Worm (Caenorhabditis elegans) whole organism, L1 larva: Measurements from ENCODE around the gene F09B12.7.

Experiments
- C34B4.2 ChIP-seq: sonication (generic microtip); optimal IDR thresholded peaks from 2 replicates; lab custom pipeline; 2017; ENCODE audit warnings: mild to moderate bottlenecking, missing genetic modification characterization, missing compliant biosample characterization
- F16B12.6 ChIP-seq: fragments of 150-350 bp; optimal IDR thresholded peaks from 2 replicates; lab custom pipeline; 2014; ENCODE audit warnings: missing biosample characterization, missing genetic modification characterization
- Y116A8C.19 ChIP-seq: sonication (generic microtip); optimal IDR thresholded peaks from 2 replicates; lab custom pipeline; 2016; ENCODE audit warnings: missing compliant biosample characterization, missing genetic modification characterization, borderline replicate concordance
- ama-1 ChIP-seq: fragments of 150-350 bp; optimal IDR thresholded peaks from 2 replicates; lab custom pipeline; 2014
- blmp-1 ChIP-seq: fragments of 150-350 bp; optimal IDR thresholded peaks from 2 replicates; lab custom pipeline; 2014; ENCODE audit warnings: missing biosample characterization, missing genetic modification characterization
- ceh-63 ChIP-seq: fragments of 200-800 bp; sonication (Bioruptor generic); optimal IDR thresholded peaks from 2 replicates; lab custom pipeline; 2018; ENCODE audit warnings: mild to moderate bottlenecking, missing genetic modification characterization, missing compliant biosample characterization
- ceh-8 ChIP-seq: fragments of 200-800 bp; sonication (Bioruptor generic); optimal IDR thresholded peaks from 2 replicates; lab custom pipeline; 2018; ENCODE audit warnings: mild to moderate bottlenecking, missing genetic modification characterization, moderate library complexity, missing compliant biosample characterization
- ceh-82 ChIP-seq, 3 experiments: fragments of 150-350 bp in 1 of 3; sonication (generic microtip) in 2 of 3; optimal IDR thresholded peaks; 2 replicates each; lab custom pipeline; 2014 to 2017; ENCODE audit warnings: missing biosample characterization in 3 of 3, missing genetic modification characterization in 3 of 3
- ceh-88 ChIP-seq: fragments of 200-800 bp; sonication (Bioruptor generic); IDR thresholded peaks from 2 replicates; pipeline ENCODE4 v1.3.6; 2022; ENCODE audit warnings: missing genetic modification characterization, missing compliant biosample characterization
- ces-1 ChIP-seq: fragments of 150-350 bp; optimal IDR thresholded peaks from 2 replicates; lab custom pipeline; 2014; ENCODE audit warnings: missing biosample characterization, missing genetic modification reagents, missing genetic modification characterization
- dpl-1 ChIP-seq, 3 experiments: fragments of 150-350 bp in 2 of 3; sonication (generic microtip) in 1 of 3; optimal IDR thresholded peaks; 2 replicates each; lab custom pipeline; 2014 to 2017; ENCODE audit warnings: missing biosample characterization in 3 of 3, missing genetic modification characterization in 3 of 3, missing genetic modification reagents in 3 of 3
- efl-1 ChIP-seq, 4 experiments: fragments of 150-350 bp; optimal IDR thresholded peaks in 3 of 4; peaks in 1 of 4; 1 replicate in 1 of 4; 2 replicates in 3 of 4; lab custom pipeline; 2014; ENCODE audit warnings: missing biosample characterization in 2 of 4, missing genetic modification characterization in 2 of 4, missing genetic modification reagents in 2 of 4
- efl-3 ChIP-seq: fragments of 200-800 bp; sonication (Bioruptor generic); optimal IDR thresholded peaks from 2 replicates; lab custom pipeline; 2018; ENCODE audit warnings: mild to moderate bottlenecking, missing genetic modification characterization, missing compliant biosample characterization
- egl-13 ChIP-seq: sonication (generic microtip); optimal IDR thresholded peaks from 2 replicates; lab custom pipeline; 2016; ENCODE audit warnings: missing genotype, missing genetic modification reagents, missing genetic modification characterization, missing compliant biosample characterization
- ets-5 ChIP-seq: fragments of 200-800 bp; sonication (Bioruptor generic); IDR thresholded peaks from 2 replicates; pipeline ENCODE4 v1.3.6; 2022; ENCODE audit warnings: missing genetic modification characterization, missing compliant biosample characterization
- fkh-10 ChIP-seq: sonication (generic microtip); optimal IDR thresholded peaks from 2 replicates; lab custom pipeline; 2017; ENCODE audit warnings: missing biosample characterization, missing genetic modification reagents, missing genetic modification characterization
- fkh-8 ChIP-seq: sonication (generic microtip); optimal IDR thresholded peaks from 2 replicates; lab custom pipeline; 2016; ENCODE audit warnings: mild to moderate bottlenecking, missing genetic modification characterization, missing compliant biosample characterization
- fos-1 ChIP-seq: fragments of 150-350 bp; optimal IDR thresholded peaks from 2 replicates; lab custom pipeline; 2014; ENCODE audit warnings: missing biosample characterization, missing genetic modification characterization
- hlh-4 ChIP-seq: sonication (generic microtip); optimal IDR thresholded peaks from 2 replicates; lab custom pipeline; 2016; ENCODE audit warnings: mild to moderate bottlenecking, missing genetic modification characterization, missing compliant biosample characterization
- hpl-2 ChIP-seq: fragments of 150-350 bp; optimal IDR thresholded peaks from 2 replicates; lab custom pipeline; 2014; ENCODE audit warnings: missing biosample characterization, missing genetic modification reagents, missing genetic modification characterization
- irx-1 ChIP-seq: sonication (generic microtip); optimal IDR thresholded peaks from 2 replicates; lab custom pipeline; 2016; ENCODE audit warnings: missing genetic modification characterization, missing compliant biosample characterization
- isw-1 ChIP-seq: fragments of 200-800 bp; sonication (Bioruptor generic); IDR thresholded peaks from 2 replicates; pipeline ENCODE4 v1.3.6; 2022; ENCODE audit warnings: missing genetic modification characterization, missing compliant biosample characterization
- jun-1 ChIP-seq: fragments of 150-350 bp; optimal IDR thresholded peaks from 2 replicates; lab custom pipeline; 2014; ENCODE audit warnings: missing biosample characterization, missing genetic modification reagents, missing genetic modification characterization
- lin-13 ChIP-seq: fragments of 150-350 bp; optimal IDR thresholded peaks from 2 replicates; lab custom pipeline; 2014; ENCODE audit warnings: missing biosample characterization, missing genetic modification reagents, missing genetic modification characterization
- lin-15B ChIP-seq: fragments of 150-350 bp; sonication (generic microtip); optimal IDR thresholded peaks from 3 replicates; lab custom pipeline; 2014; ENCODE audit warnings: missing biosample characterization, missing genetic modification characterization
- lin-39 ChIP-seq: fragments of 150-350 bp; optimal IDR thresholded peaks from 2 replicates; lab custom pipeline; 2014; ENCODE audit warnings: missing biosample characterization, missing genetic modification reagents, missing genetic modification characterization
- lsy-2 ChIP-seq, 2 experiments: fragments of 150-350 bp; optimal IDR thresholded peaks; 2 replicates each; lab custom pipeline; 2014; ENCODE audit warnings: missing biosample characterization in 2 of 2, missing genetic modification characterization in 2 of 2
- mab-9 ChIP-seq: fragments of 200-800 bp; sonication (Bioruptor generic); IDR thresholded peaks from 2 replicates; pipeline ENCODE4 v1.3.6; 2022; ENCODE audit warnings: missing genetic modification reagents, missing genetic modification characterization, missing compliant biosample characterization
- mep-1 ChIP-seq: fragments of 150-350 bp; optimal IDR thresholded peaks from 2 replicates; lab custom pipeline; 2014; ENCODE audit warnings: missing biosample characterization, missing genetic modification characterization
- nhr-11 ChIP-seq: fragments of 150-350 bp; optimal IDR thresholded peaks from 2 replicates; lab custom pipeline; 2014; ENCODE audit warnings: missing biosample characterization, missing genetic modification characterization
- nhr-19 ChIP-seq: fragments of 200-800 bp; sonication (Bioruptor generic); conservative IDR thresholded peaks from 2 replicates; pipeline ENCODE4 v1.3.6; 2022; ENCODE audit warnings: missing genetic modification characterization, missing compliant biosample characterization
- nhr-47 ChIP-seq: sonication (generic microtip); optimal IDR thresholded peaks from 2 replicates; lab custom pipeline; 2016; ENCODE audit warnings: mild to moderate bottlenecking, missing genetic modification characterization, moderate library complexity, missing compliant biosample characterization
- nhr-76 ChIP-seq: sonication (generic microtip); optimal IDR thresholded peaks from 2 replicates; lab custom pipeline; 2017; ENCODE audit warnings: missing biosample characterization, missing genetic modification characterization
- nhr-85 ChIP-seq: sonication (generic microtip); peaks from one replicate; lab custom pipeline; 2016; ENCODE audit warnings: missing genetic modification characterization, inconsistent platforms, missing compliant biosample characterization
- nhr-90 ChIP-seq: sonication (generic microtip); optimal IDR thresholded peaks from 2 replicates; lab custom pipeline; 2016; ENCODE audit warnings: mild to moderate bottlenecking, missing genetic modification characterization, missing compliant biosample characterization; ENCODE audit not compliant: poor library complexity
- pax-3 ChIP-seq: fragments of 200-800 bp; sonication (Bioruptor generic); optimal IDR thresholded peaks from 2 replicates; lab custom pipeline; 2018; ENCODE audit warnings: mild to moderate bottlenecking, missing genetic modification characterization, moderate library complexity, missing compliant biosample characterization
- skn-1 ChIP-seq: fragments of 150-350 bp; optimal IDR thresholded peaks from 2 replicates; lab custom pipeline; 2014; ENCODE audit warnings: missing biosample characterization, missing genetic modification characterization
- snpc-4 ChIP-seq: fragments of 150-350 bp; optimal IDR thresholded peaks from 2 replicates; lab custom pipeline; 2014; ENCODE audit warnings: missing biosample characterization, missing genetic modification characterization
- snu-23 ChIP-seq: sonication (generic microtip); optimal IDR thresholded peaks from 2 replicates; lab custom pipeline; 2016; ENCODE audit warnings: missing genetic modification characterization, missing compliant biosample characterization
- sptf-1 ChIP-seq: fragments of 150-350 bp; optimal IDR thresholded peaks from 2 replicates; lab custom pipeline; 2014; ENCODE audit warnings: missing biosample characterization, missing genetic modification characterization
- sup-37 ChIP-seq: fragments of 200-800 bp; sonication (Bioruptor generic); optimal IDR thresholded peaks from 2 replicates; lab custom pipeline; 2018; ENCODE audit warnings: mild to moderate bottlenecking, missing genetic modification characterization, missing compliant biosample characterization
- tbx-2 ChIP-seq: sonication (generic microtip); optimal IDR thresholded peaks from 2 replicates; lab custom pipeline; 2016; ENCODE audit warnings: missing genetic modification characterization, missing compliant biosample characterization
- unc-130 ChIP-seq: fragments of 150-350 bp; optimal IDR thresholded peaks from 2 replicates; lab custom pipeline; 2017; ENCODE audit warnings: missing biosample characterization, missing genetic modification characterization, inconsistent platforms
- unc-62 ChIP-seq: fragments of 150-350 bp; optimal IDR thresholded peaks from 2 replicates; lab custom pipeline; 2014; ENCODE audit warnings: missing biosample characterization, missing genetic modification reagents, missing genetic modification characterization
- unc-86 ChIP-seq: sonication (generic microtip); optimal IDR thresholded peaks from 2 replicates; lab custom pipeline; 2016; ENCODE audit warnings: missing genetic modification characterization, missing compliant biosample characterization
- unc-98 ChIP-seq: fragments of 200-800 bp; sonication (Bioruptor generic); IDR thresholded peaks from 2 replicates; pipeline ENCODE4 v1.3.6; 2022; ENCODE audit warnings: missing genetic modification characterization, missing compliant biosample characterization
- ztf-4 ChIP-seq: fragments of 150-350 bp; optimal IDR thresholded peaks from 2 replicates; lab custom pipeline; 2014; ENCODE audit warnings: missing biosample characterization, missing genetic modification characterization

Gene F09B12.7

DNA sequence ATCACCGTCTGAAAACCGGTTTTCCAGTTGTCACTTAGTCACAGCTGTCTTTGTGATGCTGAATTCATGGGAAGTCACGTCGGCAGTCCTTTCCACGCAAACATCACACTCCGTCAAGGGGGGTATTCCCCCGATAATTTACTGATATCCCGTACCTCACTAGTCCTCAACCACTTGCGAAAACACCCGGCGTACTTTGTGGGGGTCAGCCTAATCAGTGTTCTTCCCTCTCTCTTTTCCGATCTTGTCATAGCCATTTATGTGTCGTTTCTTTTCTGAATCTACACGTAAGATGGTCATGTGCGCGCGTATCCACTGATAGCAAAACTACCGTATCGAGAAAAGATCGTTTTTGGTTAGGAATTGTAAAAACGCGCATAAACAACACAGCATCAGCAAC lies 15.5 kb downstream of the F09B12.7 start (continued):
- TF ChIP-seq sptf-1 (no peak), efl-1 (optimal IDR thresholded peaks at IDR 0.05; lab: Kevin White, UChicago) (no peak), efl-1 (GFP tag; optimal IDR thresholded peaks at IDR 0.05 in 1 of 2; lab: Kevin White, UChicago) (no peak), ceh-88 (GFP tag; lab: Robert Waterston, UW) (no peak), fos-1 (tag; lab: Kevin White, UChicago) (no peak), ztf-4 (tag; lab: Kevin White, UChicago) (no peak), unc-98 (GFP tag; lab: Robert Waterston, UW) (no peak), irx-1 (tag; lab: Kevin White, UChicago) (no peak), C34B4.2 (tag; lab: Kevin White, UChicago) (no peak), egl-13 (tag; lab: Kevin White, UChicago) (no peak), lin-39 (tag; lab: Kevin White, UChicago) (no peak)

DNA sequence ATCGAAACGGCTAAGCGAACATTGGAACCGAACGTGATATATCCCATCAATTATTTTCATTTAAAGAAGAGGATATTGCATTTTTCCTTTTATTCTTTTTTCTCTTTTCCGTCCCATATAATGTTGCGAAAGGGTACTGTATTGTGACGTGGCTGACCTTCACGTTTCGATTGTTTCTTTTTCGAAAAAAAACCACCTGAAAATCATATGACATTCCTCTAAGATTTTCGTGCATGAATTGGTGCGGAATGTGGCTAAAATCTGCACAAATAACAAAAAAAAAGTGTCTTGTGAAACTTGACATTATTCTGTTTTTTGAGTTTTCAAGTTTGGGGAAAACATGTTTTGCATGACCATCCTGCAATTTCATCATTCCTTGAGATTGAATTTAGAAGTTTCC lies 16.6 kb downstream of the F09B12.7 start:
- TF ChIP-seq snu-23 (GFP tag; lab: Kevin White, UChicago) (no peak), ztf-4 (tag; lab: Kevin White, UChicago) (no peak), fkh-10 (GFP tag; lab: Kevin White, UChicago) (no peak), ceh-88 (GFP tag; lab: Robert Waterston, UW) (no peak), ets-5 (GFP tag; lab: Robert Waterston, UW) (no peak), mep-1 (tag; lab: Kevin White, UChicago) (no peak), unc-62 (no peak), tbx-2 (tag; lab: Kevin White, UChicago) (no peak), nhr-19 (no peak), skn-1 (no peak)

DNA sequence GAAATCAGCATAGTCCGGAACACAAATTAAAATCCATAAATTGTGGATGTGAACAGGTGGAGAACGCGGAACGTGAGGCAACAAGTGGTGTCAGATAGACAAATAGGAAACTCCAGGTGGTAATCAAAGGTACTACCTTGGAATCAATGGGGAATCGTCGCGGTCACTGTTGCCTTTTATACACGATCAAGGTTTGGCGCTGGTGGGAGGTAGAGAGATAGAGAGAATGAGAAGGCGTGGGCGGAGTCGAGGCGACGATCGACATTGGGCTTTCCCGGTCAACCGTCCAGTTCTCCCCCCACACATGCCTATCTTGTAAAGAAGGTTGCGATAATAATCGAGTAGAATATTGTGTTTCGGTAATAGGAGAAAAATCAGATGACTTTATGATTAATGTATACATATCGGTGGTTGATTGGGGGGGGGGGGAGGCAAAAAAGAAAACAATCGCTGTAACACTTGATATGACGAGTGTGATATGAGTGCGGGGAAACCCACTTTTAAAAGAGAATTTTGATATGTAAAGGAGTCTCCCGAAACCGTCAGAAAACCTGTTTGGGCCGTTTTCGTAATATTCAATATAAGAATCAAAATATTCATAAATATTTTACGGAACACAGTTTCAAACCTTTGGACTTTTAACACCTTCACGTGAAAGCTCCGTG lies 17.1 kb downstream of the F09B12.7 start, which contains the start of the genes H40L08.8, H40L08.2 and H40L08.7:
Gene H40L08.8, minus strand, starts transcription at position 37 of the 665 bp plus-strand sequence.
Gene H40L08.2, minus strand, starts transcription at position 148 of the 665 bp plus-strand sequence.
Gene H40L08.7, minus strand, starts transcription at position 148 of the 665 bp plus-strand sequence.
- TF ChIP-seq jun-1 (tag; lab: Kevin White, UChicago) (no peak), efl-3 (GFP tag; lab: Kevin White, UChicago) (no peak), unc-130 (tag; lab: Kevin White, UChicago) (no peak), pax-3 (tag; lab: Kevin White, UChicago) (no peak), efl-1 (optimal IDR thresholded peaks at IDR 0.05; lab: Kevin White, UChicago) (no peak), efl-1 (GFP tag; optimal IDR thresholded peaks at IDR 0.05 in 1 of 2; lab: Kevin White, UChicago) (no peak), lin-13 (no peak), irx-1 (tag; lab: Kevin White, UChicago) (no peak), nhr-90 (tag; lab: Kevin White, UChicago) (peak; percentile 58), ceh-8 (GFP tag; lab: Kevin White, UChicago) (no peak), Y116A8C.19 (no peak), ceh-82 (tag; optimal IDR thresholded peaks at IDR 0.05; lab: Kevin White, UChicago) (no peak), mab-9 (GFP tag; lab: Robert Waterston, UW) (no peak), nhr-11 (tag; lab: Kevin White, UChicago) (no peak), nhr-85 (tag; lab: Kevin White, UChicago) (peak; percentile 90), nhr-76 (no peak), ama-1 (lab: Kevin White, UChicago) (peak; percentile 82), lin-15B (tag; lab: Kevin White, UChicago) (no peak), skn-1 (no peak), ztf-4 (tag; lab: Kevin White, UChicago) (no peak), isw-1 (no peak), lsy-2 (tag; optimal IDR thresholded peaks at IDR 0.05; lab: Kevin White, UChicago) (peak in 1 of 2 experiments; percentile 11), tbx-2 (tag; lab: Kevin White, UChicago) (peak; percentile 41), unc-98 (GFP tag; lab: Robert Waterston, UW) (no peak), dpl-1 (GFP tag; optimal IDR thresholded peaks at IDR 0.05; lab: Kevin White, UChicago) (no peak), ceh-63 (GFP tag; lab: Kevin White, UChicago) (no peak), snu-23 (GFP tag; lab: Kevin White, UChicago) (peak; percentile 61), hlh-4 (tag; lab: Kevin White, UChicago) (no peak), fkh-10 (GFP tag; lab: Kevin White, UChicago) (no peak), snpc-4 (no peak), ces-1 (GFP tag; lab: Kevin White, UChicago) (no peak), ceh-88 (GFP tag; lab: Robert Waterston, UW) (no peak), sup-37 (no peak), blmp-1 (peak; percentile 53), F16B12.6 (tag; lab: Kevin White, UChicago) (no peak), hpl-2 (GFP tag; lab: Kevin White, UChicago) (no peak), fkh-8 (tag; lab: Kevin White, UChicago) (no peak), unc-86 (tag; lab: Kevin White, UChicago) (no peak), sptf-1 (no peak), nhr-47 (tag; lab: Kevin White, UChicago) (peak; percentile 16)
